Fruit fly (Drosophila melanogaster) whole organism, wandering third instar larva: ENCODE results near the gene CG14262.

Experiments used
- Abd-B ChIP-seq: fragments of >200 bp; optimal IDR thresholded peaks from 2 replicates; lab custom pipeline; 2017; ENCODE audit warnings: missing biosample characterization, missing genetic modification characterization
- Dif ChIP-seq: fragments of 200-275, 200-300 bp; sonication (Bioruptor generic); optimal IDR thresholded peaks from 2 replicates; lab custom pipeline; 2018; ENCODE audit warnings: missing biosample characterization, missing genetic modification characterization; ENCODE audit not compliant: partially characterized antibody
- Mio ChIP-seq: sonication (Bioruptor generic); optimal IDR thresholded peaks from 2 replicates; lab custom pipeline; 2016; ENCODE audit warnings: missing biosample characterization, missing genetic modification characterization
- OdsH ChIP-seq: fragments of 200-800 bp; sonication (Bioruptor generic); optimal IDR thresholded peaks from 2 replicates; lab custom pipeline; 2016; ENCODE audit warnings: missing biosample characterization, mild to moderate bottlenecking, missing genetic modification characterization
- Rel ChIP-seq, 2 experiments: fragments of 200-800 bp; sonication (Bioruptor generic) in 1 of 2; optimal IDR thresholded peaks; 2 replicates in 1 of 2; 3 replicates in 1 of 2; lab custom pipeline; 2016 to 2019; ENCODE audit warnings: mild to moderate bottlenecking in 2 of 2, missing biosample characterization in 2 of 2, missing genetic modification characterization in 2 of 2, moderate library complexity in 1 of 2
- dl ChIP-seq, 2 experiments: fragments of 175-275, 200-275 bp in 1 of 2; fragments of 200-275 bp in 1 of 2; sonication (Bioruptor generic); optimal IDR thresholded peaks; lab custom pipeline; 2018; ENCODE audit warnings: mild to moderate bottlenecking in 2 of 2, missing biosample characterization in 2 of 2, missing genetic modification characterization in 2 of 2, moderate library complexity in 2 of 2; ENCODE audit not compliant: partially characterized antibody in 2 of 2, insufficient read depth in 1 of 2
- dmrt93B ChIP-seq: fragments of 200-800 bp; sonication (Bioruptor generic); optimal IDR thresholded peaks from 2 replicates; lab custom pipeline; 2018; ENCODE audit warnings: missing biosample characterization, mild to moderate bottlenecking, missing genetic modification characterization
- dsf ChIP-seq: sonication (Bioruptor generic); optimal IDR thresholded peaks from 2 replicates; lab custom pipeline; 2016; ENCODE audit warnings: missing biosample characterization, missing genetic modification characterization, borderline replicate concordance
- fru ChIP-seq: fragments of 200-800 bp; sonication (Bioruptor generic); optimal IDR thresholded peaks from 3 replicates; lab custom pipeline; 2016; ENCODE audit warnings: missing biosample characterization, mild to moderate bottlenecking, missing genetic modification characterization
- h ChIP-seq: fragments of 200-800 bp; sonication (Bioruptor generic); optimal IDR thresholded peaks from 3 replicates; lab custom pipeline; 2016; ENCODE audit warnings: missing biosample characterization, mild to moderate bottlenecking, missing genetic modification characterization
- lola ChIP-seq: fragments of >200 bp; optimal IDR thresholded peaks from 2 replicates; lab custom pipeline; 2017; ENCODE audit warnings: missing biosample characterization, missing genetic modification characterization
- psq ChIP-seq: fragments of 200-800 bp; sonication (Bioruptor generic); optimal IDR thresholded peaks from 3 replicates; lab custom pipeline; 2017; ENCODE audit warnings: missing biosample characterization, mild to moderate bottlenecking, missing genetic modification characterization, moderate library complexity
- woc ChIP-seq: sonication (Bioruptor generic); optimal IDR thresholded peaks from 2 replicates; lab custom pipeline; 2016; ENCODE audit warnings: missing biosample characterization, mild to moderate bottlenecking, missing genetic modification characterization

dm6 chr3R:27244412-27244741, 20.9 kb downstream of the CG14262 start:
- no peak for TF ChIP-seq h
- TF ChIP-seq psq (GFP tag; lab: Kevin White, UChicago): no peak
- TF ChIP-seq Mio (GFP tag; lab: Kevin White, UChicago): no peak
- TF ChIP-seq dsf: no peak
- TF ChIP-seq dl (GFP tag; optimal IDR thresholded peaks at IDR 0.05; lab: Kevin White, UChicago; ENCODE audit: insufficient read depth in 1 of 2, partially characterized antibody in 2 of 2): no peak
- TF ChIP-seq lola: no peak
- TF ChIP-seq OdsH (GFP tag; lab: Kevin White, UChicago): no peak
- no peak for TF ChIP-seq dmrt93B
- no peak for TF ChIP-seq Abd-B (GFP tag; lab: Kevin White, UChicago)
- no peak for TF ChIP-seq fru (GFP tag; lab: Kevin White, UChicago)
- TF ChIP-seq Rel (GFP tag; optimal IDR thresholded peaks at IDR 0.05; lab: Kevin White, UChicago): no peak
- no peak for TF ChIP-seq Rel (tag; optimal IDR thresholded peaks at IDR 0.05; lab: Kevin White, UChicago)
- no peak for TF ChIP-seq woc (GFP tag; lab: Kevin White, UChicago)
- no peak for TF ChIP-seq Dif (GFP tag; lab: Kevin White, UChicago)
